Worm (Caenorhabditis elegans) whole organism, L3 larva: ENCODE results near the gene gpx-6.

ENCODE experiments used
- R02D3.7 ChIP-seq: fragments of 150-350 bp; optimal IDR thresholded peaks from 2 replicates; lab custom pipeline; 2014; ENCODE audit warnings: missing biosample characterization, missing genetic modification characterization
- aly-2 ChIP-seq: fragments of 150-350 bp; optimal IDR thresholded peaks from 2 replicates; lab custom pipeline; 2014; ENCODE audit warnings: missing biosample characterization, missing genetic modification characterization
- ama-1 ChIP-seq: fragments of 150-350 bp; optimal IDR thresholded peaks from 2 replicates; lab custom pipeline; 2018
- ceh-16 ChIP-seq: sonication (generic microtip); optimal IDR thresholded peaks from 2 replicates; lab custom pipeline; 2017; ENCODE audit warnings: missing biosample characterization, missing genetic modification characterization
- ceh-28 ChIP-seq: fragments of 150-350 bp; optimal IDR thresholded peaks from 2 replicates; lab custom pipeline; 2014; ENCODE audit warnings: missing biosample characterization, missing genetic modification reagents, missing genetic modification characterization
- ceh-9 ChIP-seq: sonication (generic microtip); optimal IDR thresholded peaks from 2 replicates; lab custom pipeline; 2018; ENCODE audit warnings: missing biosample characterization, missing genetic modification characterization
- egl-5 ChIP-seq: fragments of 150-350 bp; optimal IDR thresholded peaks from 2 replicates; lab custom pipeline; 2017; ENCODE audit warnings: missing biosample characterization, missing genetic modification reagents, missing genetic modification characterization, inconsistent platforms
- elt-1 ChIP-seq: fragments of 150-350 bp; optimal IDR thresholded peaks from 2 replicates; lab custom pipeline; 2014; ENCODE audit warnings: missing biosample characterization, missing genetic modification characterization
- elt-2 ChIP-seq: sonication (generic microtip); optimal IDR thresholded peaks from 2 replicates; lab custom pipeline; 2016; ENCODE audit warnings: missing genetic modification reagents, mild to moderate bottlenecking, missing genetic modification characterization, missing compliant biosample characterization
- elt-3 ChIP-seq, 3 experiments: fragments of 150-350 bp in 1 of 3; sonication (generic microtip) in 2 of 3; optimal IDR thresholded peaks; 2 replicates in 2 of 3; 4 replicates in 1 of 3; lab custom pipeline; 2014 to 2017; ENCODE audit warnings: missing biosample characterization in 3 of 3, missing genetic modification characterization in 3 of 3
- eor-1 ChIP-seq, 2 experiments: fragments of 150-350 bp; optimal IDR thresholded peaks; 2 replicates each; lab custom pipeline; 2014 to 2018; ENCODE audit warnings: missing biosample characterization in 2 of 2, missing genetic modification characterization in 2 of 2
- fkh-2 ChIP-seq: fragments of 150-350 bp; optimal IDR thresholded peaks from 2 replicates; lab custom pipeline; 2014; ENCODE audit warnings: missing biosample characterization, missing genetic modification reagents, missing genetic modification characterization
- fos-1 ChIP-seq: fragments of 150-350 bp; optimal IDR thresholded peaks from 2 replicates; lab custom pipeline; 2014; ENCODE audit warnings: missing biosample characterization, missing genetic modification characterization
- hmg-11 ChIP-seq: sonication (generic microtip); optimal IDR thresholded peaks from 2 replicates; lab custom pipeline; 2016; ENCODE audit warnings: missing genetic modification characterization, missing compliant biosample characterization
- jun-1 ChIP-seq: fragments of 150-350 bp; optimal IDR thresholded peaks from 2 replicates; lab custom pipeline; 2014; ENCODE audit warnings: missing biosample characterization, missing genetic modification reagents, missing genetic modification characterization
- lin-15B ChIP-seq: fragments of 150-350 bp; optimal IDR thresholded peaks from 2 replicates; lab custom pipeline; 2014; ENCODE audit warnings: missing biosample characterization, missing genetic modification characterization
- lin-39 ChIP-seq: fragments of 150-350 bp; optimal IDR thresholded peaks from 2 replicates; lab custom pipeline; 2018; ENCODE audit warnings: missing biosample characterization, missing genetic modification reagents, missing genetic modification characterization
- lsy-12 ChIP-seq: sonication (generic microtip); optimal IDR thresholded peaks from 2 replicates; lab custom pipeline; 2016; ENCODE audit warnings: mild to moderate bottlenecking, missing genetic modification characterization, missing compliant biosample characterization
- nfya-1 ChIP-seq: sonication (generic microtip); optimal IDR thresholded peaks from 2 replicates; lab custom pipeline; 2017; ENCODE audit warnings: missing genetic modification characterization, mild to moderate bottlenecking, missing compliant biosample characterization, antibody characterized with exemption, moderate library complexity; ENCODE audit not compliant: insufficient read depth
- nhr-11 ChIP-seq: fragments of 150-350 bp; optimal IDR thresholded peaks from 2 replicates; lab custom pipeline; 2014; ENCODE audit warnings: missing biosample characterization, missing genetic modification characterization
- nhr-12 ChIP-seq: fragments of 150-350 bp; optimal IDR thresholded peaks from 2 replicates; lab custom pipeline; 2014; ENCODE audit warnings: missing biosample characterization, missing genetic modification characterization
- nhr-23 ChIP-seq: fragments of 150-350 bp; optimal IDR thresholded peaks from 2 replicates; lab custom pipeline; 2014; ENCODE audit warnings: missing biosample characterization, missing genetic modification reagents, missing genetic modification characterization
- nhr-25 ChIP-seq: sonication (generic microtip); optimal IDR thresholded peaks from 2 replicates; lab custom pipeline; 2017; ENCODE audit warnings: missing biosample characterization, missing genetic modification characterization
- nhr-28 ChIP-seq: fragments of 150-350 bp; optimal IDR thresholded peaks from 2 replicates; lab custom pipeline; 2014; ENCODE audit warnings: missing biosample characterization, missing genetic modification characterization
- nhr-43 ChIP-seq: sonication (generic microtip); optimal IDR thresholded peaks from 2 replicates; lab custom pipeline; 2016; ENCODE audit warnings: mild to moderate bottlenecking, missing genetic modification characterization, missing compliant biosample characterization; ENCODE audit not compliant: poor library complexity, severe bottlenecking
- nhr-67 ChIP-seq: fragments of 150-350 bp; optimal IDR thresholded peaks from 2 replicates; lab custom pipeline; 2014; ENCODE audit warnings: missing biosample characterization, missing genetic modification characterization
- nhr-76 ChIP-seq: fragments of 150-350 bp; sonication (generic microtip); optimal IDR thresholded peaks from 5 replicates; lab custom pipeline; 2014; ENCODE audit warnings: missing biosample characterization, missing genetic modification characterization
- nhr-77 ChIP-seq: fragments of 150-350 bp; optimal IDR thresholded peaks from 2 replicates; lab custom pipeline; 2014; ENCODE audit warnings: missing biosample characterization, missing genetic modification characterization
- pha-4 ChIP-seq: fragments of 150-350 bp; optimal IDR thresholded peaks from 2 replicates; lab custom pipeline; 2014; ENCODE audit warnings: missing biosample characterization, missing genetic modification reagents, missing genetic modification characterization
- pqm-1 ChIP-seq: fragments of 150-350 bp; optimal IDR thresholded peaks from 2 replicates; lab custom pipeline; 2017; ENCODE audit warnings: missing biosample characterization, missing genetic modification characterization, inconsistent platforms
- skn-1 ChIP-seq: fragments of 150-350 bp; optimal IDR thresholded peaks from 2 replicates; lab custom pipeline; 2014; ENCODE audit warnings: missing biosample characterization, missing genetic modification characterization
- tbx-2 ChIP-seq: sonication (generic microtip); optimal IDR thresholded peaks from 2 replicates; lab custom pipeline; 2016; ENCODE audit warnings: mild to moderate bottlenecking, missing genetic modification characterization, missing compliant biosample characterization
- unc-39 ChIP-seq: sonication (generic microtip); optimal IDR thresholded peaks from 4 replicates; lab custom pipeline; 2017; ENCODE audit warnings: missing biosample characterization, missing genetic modification characterization
- unc-62 ChIP-seq: fragments of 150-350 bp; sonication (generic microtip); optimal IDR thresholded peaks from 4 replicates; lab custom pipeline; 2014; ENCODE audit warnings: missing biosample characterization, missing genetic modification reagents, missing genetic modification characterization
- zag-1 ChIP-seq: fragments of 150-350 bp; optimal IDR thresholded peaks from 2 replicates; lab custom pipeline; 2014; ENCODE audit warnings: missing biosample characterization, missing genetic modification characterization
- ztf-11 ChIP-seq: fragments of 150-350 bp; optimal IDR thresholded peaks from 2 replicates; lab custom pipeline; 2014; ENCODE audit warnings: missing biosample characterization, missing genetic modification characterization
- ztf-4 ChIP-seq: fragments of 150-350 bp; optimal IDR thresholded peaks from 2 replicates; lab custom pipeline; 2014; ENCODE audit warnings: missing biosample characterization, missing genetic modification characterization

Gene gpx-6

ce11 chrIV:8244112-8244511 lies 22.1 kb downstream of the gpx-6 start, which contains the start of gene T09A12.1:
T09A12.1 (plus strand) TSS chrIV:8244412.
- TF ChIP-seq eor-1 (tag; optimal IDR thresholded peaks at IDR 0.05; lab: Kevin White, UChicago) (no peak), fos-1 (tag; lab: Kevin White, UChicago) (no peak), aly-2 (no peak), unc-62 (GFP tag; lab: Kevin White, UChicago) (no peak), ama-1 (lab: Kevin White, UChicago) (no peak), hmg-11 (tag; lab: Kevin White, UChicago) (no peak), lin-39 (tag; lab: Kevin White, UChicago) (no peak), skn-1 (no peak), fkh-2 (tag; lab: Kevin White, UChicago) (no peak), zag-1 (tag; lab: Kevin White, UChicago) (no peak), ztf-4 (tag; lab: Kevin White, UChicago) (no peak), nhr-77 (tag; lab: Kevin White, UChicago) (no peak), nhr-28 (no peak), ceh-9 (tag; lab: Kevin White, UChicago) (no peak), ztf-11 (tag; lab: Kevin White, UChicago) (no peak), lsy-12 (tag; lab: Kevin White, UChicago) (no peak), lin-15B (tag; lab: Kevin White, UChicago) (no peak), nhr-43 (tag; lab: Kevin White, UChicago) (no peak), nhr-11 (no peak)
- TF ChIP-seq, all 47 proteins: peak for 0

DNA sequence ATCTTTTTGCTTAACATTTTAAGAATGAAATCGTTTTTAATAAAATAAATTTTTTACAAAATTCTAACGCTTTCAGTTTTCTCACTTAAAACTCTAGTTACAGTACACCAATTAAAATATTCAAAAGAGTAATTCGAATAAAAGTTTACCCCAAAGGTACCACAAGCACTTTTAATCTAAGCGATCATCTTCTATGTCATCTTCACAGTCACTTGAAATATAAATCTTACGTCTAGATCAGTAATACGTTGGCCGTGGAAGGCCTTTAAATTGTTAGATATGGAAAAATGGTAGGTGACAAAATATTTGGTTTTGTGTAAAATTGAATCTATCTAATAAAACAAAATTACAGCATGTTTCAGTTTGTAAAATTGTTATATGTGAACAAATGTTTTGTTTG lies 25.3 kb downstream of the gpx-6 start:
- no peak for TF ChIP-seq ama-1 (lab: Kevin White, UChicago)
- peak; percentile 94 for TF ChIP-seq elt-1 (tag; lab: Kevin White, UChicago)
- TF ChIP-seq nhr-23 (tag; lab: Kevin White, UChicago): peak; percentile 34

- peak; percentile 82 for TF ChIP-seq elt-2 (tag; lab: Kevin White, UChicago)
- TF ChIP-seq aly-2: no peak
- TF ChIP-seq jun-1 (tag; lab: Kevin White, UChicago): peak; percentile 8
- no peak for TF ChIP-seq hmg-11 (tag; lab: Kevin White, UChicago)
- TF ChIP-seq nhr-76: no peak
- peak; percentile 71 for TF ChIP-seq pqm-1
- TF ChIP-seq egl-5 (tag; lab: Kevin White, UChicago): no peak
- no peak for TF ChIP-seq nhr-67 (tag; lab: Kevin White, UChicago)
- TF ChIP-seq, all 47 proteins: peak for 3
Measured at ce11 chrIV:8251346-8251745, 29.3 kb downstream of the gpx-6 start.

ce11 chrIV:8252856-8253255 lies 30.9 kb downstream of the gpx-6 start:
- TF ChIP-seq ceh-28 (tag; lab: Kevin White, UChicago): no peak
- peak; percentile 13 for TF ChIP-seq pqm-1
- peak; percentile 66 for TF ChIP-seq elt-2 (tag; lab: Kevin White, UChicago)
- TF ChIP-seq nhr-23 (tag; lab: Kevin White, UChicago): peak; percentile 58
- TF ChIP-seq pha-4: peak; percentile 64
- TF ChIP-seq unc-39 (tag; lab: Kevin White, UChicago): no peak
- peak; percentile 89 for TF ChIP-seq hmg-11 (tag; lab: Kevin White, UChicago)
- peak; percentile 70 for TF ChIP-seq lin-39 (tag; lab: Kevin White, UChicago)
- peak; percentile 22 for TF ChIP-seq tbx-2
- TF ChIP-seq nfya-1 (tag; lab: Kevin White, UChicago): peak; percentile 71
- no peak for TF ChIP-seq nhr-12 (tag; lab: Kevin White, UChicago)
- peak in 1 of 3 experiments; percentile 72 for TF ChIP-seq elt-3 (tag; optimal IDR thresholded peaks at IDR 0.05; lab: Kevin White, UChicago)
- TF ChIP-seq egl-5 (tag; lab: Kevin White, UChicago): peak; percentile 16
- TF ChIP-seq ceh-16 (tag; lab: Kevin White, UChicago): no peak
- TF ChIP-seq lsy-12 (tag; lab: Kevin White, UChicago): peak; percentile 48
- TF ChIP-seq skn-1: peak; percentile 35
- TF ChIP-seq jun-1 (tag; lab: Kevin White, UChicago): peak; percentile 31
- TF ChIP-seq nhr-25 (tag; lab: Kevin White, UChicago): peak; percentile 51
- no peak for TF ChIP-seq elt-1 (tag; lab: Kevin White, UChicago)
- peak; percentile 57 for TF ChIP-seq nhr-43 (tag; lab: Kevin White, UChicago)
- no peak for TF ChIP-seq R02D3.7 (tag; lab: Kevin White, UChicago)
